Fruit fly (Drosophila melanogaster) Kc167 (cell line): ENCODE results near the gene CG15818.

Experiments
- Myc ChIP-seq: fragments of >200 bp; optimal IDR thresholded peaks from 2 replicates; lab custom pipeline; 2017; ENCODE audit warnings: missing external identifiers
- Sin3A ChIP-seq: fragments of >200 bp; optimal IDR thresholded peaks from 2 replicates; lab custom pipeline; 2018; ENCODE audit warnings: missing external identifiers
- h ChIP-seq: fragments of >200 bp; optimal IDR thresholded peaks from 3 replicates; lab custom pipeline; 2018; ENCODE audit warnings: missing external identifiers
- insv ChIP-seq: fragments of >200 bp; optimal IDR thresholded peaks from 3 replicates; lab custom pipeline; 2018; ENCODE audit warnings: missing external identifiers

- TF ChIP-seq insv (no peak), Myc (lab: Kevin White, UChicago) (no peak), Sin3A (lab: Kevin White, UChicago) (no peak), h (lab: Kevin White, UChicago) (no peak)
These were observed 24.8 kb downstream of the CG15818 start for dm6 chr2L:7435475-7435874.
